Fruit fly (Drosophila melanogaster): Measurements from ENCODE around the gene CG11755.

CG11755 gene

DNA sequence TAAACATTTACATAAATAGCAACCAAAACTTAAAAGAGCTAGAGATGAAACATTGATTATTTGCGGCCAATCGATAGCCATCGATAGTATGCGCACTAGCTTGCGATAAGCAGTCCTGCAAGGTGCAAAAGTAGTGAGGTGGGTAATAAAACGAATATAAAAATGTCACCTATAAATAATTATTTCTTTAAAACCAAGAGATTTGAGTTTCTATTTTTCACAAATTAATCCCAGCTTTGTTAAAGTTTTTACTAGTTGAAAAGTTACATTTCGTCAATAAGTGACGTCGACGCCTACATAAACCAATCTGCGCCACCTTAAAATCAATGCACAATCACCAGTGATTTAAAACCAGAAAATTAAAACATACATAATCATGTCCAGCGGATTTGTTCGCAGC is 26.0 kb upstream of the CG11755 start, which contains the start of the genes Mkk4 and SLIRP2 (continued):
- TF ChIP-seq H15 (GFP tag; IDR thresholded peaks at IDR 0.05) (peak; percentile 99), odd (GFP tag; optimal IDR thresholded peaks at IDR 0.05) (peak; percentile 98), pnt (GFP tag; optimal IDR thresholded peaks at IDR 0.05) (peak; percentile 98), CG10462 (GFP tag; optimal IDR thresholded peaks at IDR 0.05) (peak; percentile 98), CG2129 (GFP tag; IDR thresholded peaks at IDR 0.05; ENCODE audit: partially characterized antibody) (peak; percentile 77), Kr (GFP tag; optimal IDR thresholded peaks at IDR 0.05) (peak; percentile 68), CG2712 (tag; optimal IDR thresholded peaks at IDR 0.05) (peak; percentile 99), Ets97D (GFP tag; optimal IDR thresholded peaks at IDR 0.05) (peak; percentile 95), Chrac-16 (GFP tag; optimal IDR thresholded peaks at IDR 0.05) (peak; percentile 99), CG10147 (GFP tag; optimal IDR thresholded peaks at IDR 0.05) (peak; percentile 99), CG10543 (GFP tag; optimal IDR thresholded peaks at IDR 0.05) (peak; percentile 98), CG7271 (tag; optimal IDR thresholded peaks at IDR 0.05) (peak; percentile 97), Camta (GFP tag; optimal IDR thresholded peaks at IDR 0.05) (peak; percentile 99), CG2875 (GFP tag; optimal IDR thresholded peaks at IDR 0.05) (peak; percentile 98), CG9437 (GFP tag; optimal IDR thresholded peaks at IDR 0.05) (peak; percentile 95), CG10321 (GFP tag; IDR thresholded peaks at IDR 0.05) (peak; percentile 87), Dek (tag; optimal IDR thresholded peaks at IDR 0.05) (peak; percentile 99), Mes4 (GFP tag; optimal IDR thresholded peaks at IDR 0.05) (peak; percentile 98), Dad (GFP tag; optimal IDR thresholded peaks at IDR 0.05) (peak; percentile 99), slou (GFP tag; optimal IDR thresholded peaks at IDR 0.05) (peak; percentile 98), CG12155 (GFP tag; optimal IDR thresholded peaks at IDR 0.05) (peak; percentile 98), Xrp1 (GFP tag; IDR thresholded peaks at IDR 0.05) (peak; percentile 99), CG10209 (GFP tag; optimal IDR thresholded peaks at IDR 0.05) (peak; percentile 99), MESR4 (GFP tag; optimal IDR thresholded peaks at IDR 0.05) (peak; percentile 84), C15 (GFP tag; IDR thresholded peaks at IDR 0.05) (peak; percentile 99), croc (GFP tag; conservative IDR thresholded peaks at IDR 0.05) (peak; percentile 98), CG8290 (GFP tag; optimal IDR thresholded peaks at IDR 0.05) (peak; percentile 97), CG8290 (tag; optimal IDR thresholded peaks at IDR 0.05) (peak; percentile 91 to 96), oc (tag; optimal IDR thresholded peaks at IDR 0.05) (peak; percentile 99), CG3065 (GFP tag; optimal IDR thresholded peaks at IDR 0.05) (peak; percentile 98), lola (GFP tag; optimal IDR thresholded peaks at IDR 0.05) (peak in 1 of 3 experiments; percentile 99), CG34422 (GFP tag; IDR thresholded peaks at IDR 0.05) (peak; percentile 99), chm (GFP tag; IDR thresholded peaks at IDR 0.05) (peak; percentile 99), tup (GFP tag; optimal IDR thresholded peaks at IDR 0.05) (peak; percentile 98), bbx (GFP tag; IDR thresholded peaks at IDR 0.05; ENCODE audit: partially characterized antibody) (peak; percentile 87), Hr3 (GFP tag; optimal IDR thresholded peaks at IDR 0.05) (peak; percentile 99), her (GFP tag; optimal IDR thresholded peaks at IDR 0.05) (peak; percentile 96), Lhr (GFP tag; optimal IDR thresholded peaks at IDR 0.05) (peak; percentile 97), amos (GFP tag; IDR thresholded peaks at IDR 0.05; ENCODE audit: partially characterized antibody) (peak; percentile 92), Aef1 (GFP tag; IDR thresholded peaks at IDR 0.05) (peak; percentile 99), CG9797 (GFP tag; optimal IDR thresholded peaks at IDR 0.05) (peak; percentile 64), dan (GFP tag; IDR thresholded peaks at IDR 0.05) (peak; percentile 94), maf-S (GFP tag; optimal IDR thresholded peaks at IDR 0.05) (peak; percentile 99), CG4282 (GFP tag; optimal IDR thresholded peaks at IDR 0.05) (peak; percentile 96), run (tag; optimal IDR thresholded peaks at IDR 0.05) (peak; percentile 96), CG31224 (GFP tag; IDR thresholded peaks at IDR 0.05) (peak; percentile 97), trem (tag; optimal IDR thresholded peaks at IDR 0.05) (peak; percentile 97), disco-r (GFP tag; optimal IDR thresholded peaks at IDR 0.05) (peak; percentile 98), CG31365 (tag; optimal IDR thresholded peaks at IDR 0.05) (peak; percentile 89), vnd (GFP tag; IDR thresholded peaks at IDR 0.05; ENCODE audit: partially characterized antibody) (peak; percentile 85)

Measured in whole organism, embryonic.